Worm (Caenorhabditis elegans) whole organism, young adult: ENCODE results near the gene F20C5.7.

Source experiments
- F33H1.4 ChIP-seq: fragments of 200-800 bp; sonication (Bioruptor generic); IDR thresholded peaks from 2 replicates; pipeline ENCODE4 v1.3.6; 2022; ENCODE audit warnings: missing genetic modification reagents, missing genetic modification characterization, missing compliant biosample characterization
- ama-1 ChIP-seq, 3 experiments: fragments of 150-350 bp in 1 of 3; sonication (generic microtip) in 2 of 3; optimal IDR thresholded peaks; 2 replicates each; lab custom pipeline; 2014 to 2018; ENCODE audit warnings: missing biosample characterization in 2 of 3, missing genetic modification characterization in 2 of 3, missing genetic modification reagents in 2 of 3
- ets-4 ChIP-seq: fragments of 200-800 bp; sonication (Bioruptor generic); optimal IDR thresholded peaks from 2 replicates; lab custom pipeline; 2018; ENCODE audit warnings: mild to moderate bottlenecking, missing genetic modification characterization, missing compliant biosample characterization
- mxl-1 ChIP-seq: sonication (generic microtip); optimal IDR thresholded peaks from 2 replicates; lab custom pipeline; 2016; ENCODE audit warnings: missing genetic modification characterization, missing compliant biosample characterization
- snpc-4 ChIP-seq, 5 experiments: fragments of 150-350 bp in 1 of 5; sonication (generic microtip) in 4 of 5; optimal IDR thresholded peaks; 2 replicates each; lab custom pipeline; 2014 to 2018; ENCODE audit warnings: missing genetic modification characterization in 5 of 5, missing biosample characterization in 3 of 5, antibody characterized with exemption in 2 of 5, mild to moderate bottlenecking in 2 of 5, missing compliant biosample characterization in 2 of 5, missing genotype in 2 of 5, moderate library complexity in 2 of 5, missing genetic modification reagents in 1 of 5

- TF ChIP-seq mxl-1 (tag; lab: Kevin White, UChicago), result no peak
- TF ChIP-seq snpc-4 (GFP tag; optimal IDR thresholded peaks at IDR 0.05; lab: Kevin White, UChicago), result no peak
- no peak for TF ChIP-seq snpc-4 (tag; optimal IDR thresholded peaks at IDR 0.05; lab: Kevin White, UChicago)
- no peak for TF ChIP-seq ama-1 (optimal IDR thresholded peaks at IDR 0.05; lab: Kevin White, UChicago)
- TF ChIP-seq ama-1 (GFP tag; optimal IDR thresholded peaks at IDR 0.05; lab: Kevin White, UChicago), result no peak
- TF ChIP-seq F33H1.4 (GFP tag; lab: Robert Waterston, UW), result no peak
- TF ChIP-seq ets-4 (GFP tag; lab: Kevin White, UChicago), result no peak
Measured at ce11 chrIV:8758620-8759019, 13.1 kb upstream of the F20C5.7 start.
